Fruit fly (Drosophila melanogaster): Measurements from ENCODE around the gene pnt.

- TF ChIP-seq CG8632 (GFP tag; optimal IDR thresholded peaks at IDR 0.05), result no peak
- TF ChIP-seq ss (GFP tag; optimal IDR thresholded peaks at IDR 0.05), result no peak
- TF ChIP-seq dac (GFP tag; optimal IDR thresholded peaks at IDR 0.05), result no peak
- no peak for TF ChIP-seq CG32006 (GFP tag; optimal IDR thresholded peaks at IDR 0.05)
- no peak for TF ChIP-seq Ets21C (GFP tag; optimal IDR thresholded peaks at IDR 0.05)
- TF ChIP-seq svp (GFP tag), result no peak
- TF ChIP-seq CG16779 (tag; optimal IDR thresholded peaks at IDR 0.05), result no peak
- TF ChIP-seq dsx (GFP tag; optimal IDR thresholded peaks at IDR 0.05; ENCODE audit: poor library complexity, severe bottlenecking), result no peak
- no peak for TF ChIP-seq Eip78C (GFP tag)
- TF ChIP-seq lz (GFP tag; optimal IDR thresholded peaks at IDR 0.05), result no peak
- no peak for TF ChIP-seq Hr4 (GFP tag; optimal IDR thresholded peaks at IDR 0.05)
Observed at dm6 chr3R:23296146-23296545, 49.8 kb downstream of the pnt start.

Measured in whole organism, prepupa.